Worm (Caenorhabditis elegans): ENCODE results near the gene tbb-4.
"Not testable (repeated sequence)": the region's sequence is repeated elsewhere in the genome, so short reads cannot be mapped to it uniquely, and the experiment has no call there.

tbb-4 gene

DNA sequence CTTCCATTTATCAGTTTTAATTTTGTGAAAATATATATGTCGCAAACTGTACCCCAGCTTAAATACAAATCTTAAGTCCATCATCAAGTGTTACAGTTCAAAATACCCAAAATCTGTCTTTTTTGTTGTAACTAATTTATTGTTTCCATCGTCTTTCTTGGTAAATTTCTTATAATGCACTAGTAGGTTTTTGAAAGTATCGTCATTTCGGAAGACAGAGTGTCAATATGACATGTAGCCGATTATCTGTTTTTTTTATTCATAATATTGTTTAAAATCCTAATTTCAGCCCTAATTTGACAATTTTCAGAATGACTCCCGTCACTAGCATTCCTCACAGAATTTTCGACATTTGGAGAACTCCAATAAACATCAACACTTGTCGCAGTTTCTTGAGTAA lies 26.4 kb upstream of the tbb-4 start, which contains the start of gene ZK899.6:
Gene ZK899.6 (plus strand): TSS at position 301 of the 400 bp plus-strand sequence.
- TF ChIP-seq tbx-37 (GFP tag; conservative IDR thresholded peaks at IDR 0.05); ceh-13 (GFP tag; optimal IDR thresholded peaks at IDR 0.05); scrt-1 (GFP tag; IDR thresholded peaks at IDR 0.05): not testable (repeated sequence)

ce11 chrX:9460834-9461233 lies 24.1 kb upstream of the tbb-4 start, which contains the start of gene ZK899.5:
ZK899.5 (minus strand) TSS chrX:9460934.
- not testable (repeated sequence) for TF ChIP-seq tra-4 (tag; optimal IDR thresholded peaks at IDR 0.05); flt-1 (GFP tag; IDR thresholded peaks at IDR 0.05); aly-1 (tag; optimal IDR thresholded peaks at IDR 0.05)

- no peak for TF ChIP-seq tra-4 (tag; optimal IDR thresholded peaks at IDR 0.05)
- no peak for TF ChIP-seq flt-1 (GFP tag; IDR thresholded peaks at IDR 0.05)
- TF ChIP-seq hmg-4 (GFP tag; optimal IDR thresholded peaks at IDR 0.05) = no peak
- no peak for TF ChIP-seq pes-1 (GFP tag; IDR thresholded peaks at IDR 0.05)
- TF ChIP-seq tbx-37 (GFP tag; conservative IDR thresholded peaks at IDR 0.05) = no peak
Measured at ce11 chrX:9458142-9458541, 21.4 kb upstream of the tbb-4 start, which contains the start of gene tba-8. tba-8 (minus strand) TSS chrX:9458348.

ce11 chrX:9456579-9456978 lies 19.9 kb upstream of the tbb-4 start:
- TF ChIP-seq sea-1 (GFP tag; conservative IDR thresholded peaks at IDR 0.05) (no peak), F13C5.2 (tag; optimal IDR thresholded peaks at IDR 0.05) (no peak), ets-7 (tag; optimal IDR thresholded peaks at IDR 0.05) (no peak), pes-1 (GFP tag; IDR thresholded peaks at IDR 0.05) (no peak), B0310.2 (tag; optimal IDR thresholded peaks at IDR 0.05) (no peak), tra-4 (tag; optimal IDR thresholded peaks at IDR 0.05) (no peak), hmg-4 (GFP tag; optimal IDR thresholded peaks at IDR 0.05) (no peak), hmbx-1 (tag; optimal IDR thresholded peaks at IDR 0.05) (no peak), flt-1 (GFP tag; IDR thresholded peaks at IDR 0.05) (no peak), hnd-1 (tag; optimal IDR thresholded peaks at IDR 0.05) (no peak), scrt-1 (GFP tag; IDR thresholded peaks at IDR 0.05) (no peak), ceh-36 (tag; optimal IDR thresholded peaks at IDR 0.05) (no peak), tbx-11 (GFP tag; IDR thresholded peaks at IDR 0.05) (no peak), ceh-13 (GFP tag; optimal IDR thresholded peaks at IDR 0.05) (no peak), ama-1 (optimal IDR thresholded peaks at IDR 0.05) (no peak), aly-1 (tag; optimal IDR thresholded peaks at IDR 0.05) (no peak), tbx-37 (GFP tag; conservative IDR thresholded peaks at IDR 0.05) (no peak)

DNA sequence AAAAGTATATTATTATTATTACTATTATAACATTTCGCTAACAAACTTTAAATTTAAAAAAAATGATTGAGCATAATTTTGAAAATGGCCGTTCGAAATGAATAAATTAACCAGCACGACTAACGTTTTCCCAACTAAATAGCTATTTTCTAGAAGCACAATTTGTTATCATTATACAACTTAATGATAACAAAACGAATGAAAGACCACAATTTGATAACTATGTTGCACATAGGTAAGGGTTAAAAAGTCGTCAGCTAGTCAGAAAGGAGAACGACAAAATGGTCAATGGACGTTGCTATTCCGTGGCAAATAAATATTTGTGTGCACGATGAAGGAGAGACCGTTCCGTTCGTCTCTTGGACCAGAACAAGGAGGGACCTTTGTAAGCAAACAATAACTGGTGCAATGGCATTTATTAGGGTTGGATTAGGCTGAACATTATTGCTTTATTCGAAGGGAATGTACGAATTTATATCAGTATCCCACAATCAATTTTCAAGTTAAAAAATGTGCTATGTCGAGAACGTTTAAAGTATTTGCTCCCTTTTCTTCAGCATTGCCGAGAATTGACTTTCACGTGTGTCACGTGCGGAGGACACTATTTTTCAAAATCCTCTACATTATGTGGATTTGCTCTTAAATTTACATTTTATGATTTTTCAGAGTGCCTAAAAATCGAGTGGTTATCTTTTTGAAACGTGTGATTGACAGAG lies 15.9 kb upstream of the tbb-4 start, which contains the start of gene ZK899.3:
Gene ZK899.3 (plus strand): TSS at position 666 of the 716 bp plus-strand sequence.
- TF ChIP-seq tbx-37 (GFP tag; conservative IDR thresholded peaks at IDR 0.05) = no peak
- no peak for TF ChIP-seq F13C5.2 (tag; optimal IDR thresholded peaks at IDR 0.05)

ce11 chrX:9451944-9452453 lies 15.3 kb upstream of the tbb-4 start, which contains the start of gene ZK899.2:
ZK899.2 (minus strand) TSS chrX:9451994.
- TF ChIP-seq F13C5.2 (tag; optimal IDR thresholded peaks at IDR 0.05) (no peak), sea-1 (GFP tag; conservative IDR thresholded peaks at IDR 0.05) (no peak), aly-1 (tag; optimal IDR thresholded peaks at IDR 0.05) (no peak), tbx-11 (GFP tag; IDR thresholded peaks at IDR 0.05) (no peak), ets-7 (tag; optimal IDR thresholded peaks at IDR 0.05) (no peak), hmg-4 (GFP tag; optimal IDR thresholded peaks at IDR 0.05) (no peak), hmbx-1 (tag; optimal IDR thresholded peaks at IDR 0.05) (no peak), tra-4 (tag; optimal IDR thresholded peaks at IDR 0.05) (no peak), flt-1 (GFP tag; IDR thresholded peaks at IDR 0.05) (no peak), scrt-1 (GFP tag; IDR thresholded peaks at IDR 0.05) (no peak), B0310.2 (tag; optimal IDR thresholded peaks at IDR 0.05) (no peak), hnd-1 (tag; optimal IDR thresholded peaks at IDR 0.05) (no peak), tbx-37 (GFP tag; conservative IDR thresholded peaks at IDR 0.05) (no peak), ama-1 (optimal IDR thresholded peaks at IDR 0.05) (no peak), pes-1 (GFP tag; IDR thresholded peaks at IDR 0.05) (no peak), ceh-13 (GFP tag; optimal IDR thresholded peaks at IDR 0.05) (no peak), ceh-36 (tag; optimal IDR thresholded peaks at IDR 0.05) (no peak)

DNA sequence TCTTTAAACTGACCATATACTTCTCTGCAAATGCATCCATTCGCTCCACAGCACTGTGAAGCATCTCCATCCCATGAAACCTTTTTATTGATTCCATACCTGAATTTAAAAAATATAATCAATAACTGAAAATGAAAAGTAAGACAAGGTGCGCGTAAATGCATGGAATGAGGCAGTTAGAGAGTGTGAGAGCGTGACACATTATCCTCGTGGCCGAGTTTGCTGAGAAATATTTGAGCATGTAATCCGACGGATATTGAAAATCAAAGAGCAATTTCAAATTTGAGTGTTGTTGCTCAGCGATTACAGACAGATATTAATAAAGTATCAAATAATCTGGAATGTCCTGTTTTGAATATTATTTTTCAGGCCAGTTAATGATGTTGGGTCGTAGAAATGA lies 12.6 kb upstream of the tbb-4 start, which contains the start of gene ZK899.7:
Gene ZK899.7 (minus strand): TSS at position 101 of the 400 bp plus-strand sequence.
- TF ChIP-seq aly-1 (tag; optimal IDR thresholded peaks at IDR 0.05) = no peak
- no peak for TF ChIP-seq scrt-1 (GFP tag; IDR thresholded peaks at IDR 0.05)
- TF ChIP-seq tbx-11 (GFP tag; IDR thresholded peaks at IDR 0.05) = no peak
- TF ChIP-seq hnd-1 (tag; optimal IDR thresholded peaks at IDR 0.05) = no peak
- TF ChIP-seq hmbx-1 (tag; optimal IDR thresholded peaks at IDR 0.05) = no peak
- no peak for TF ChIP-seq tbx-37 (GFP tag; conservative IDR thresholded peaks at IDR 0.05)
- no peak for TF ChIP-seq sea-1 (GFP tag; conservative IDR thresholded peaks at IDR 0.05)
- TF ChIP-seq B0310.2 (tag; optimal IDR thresholded peaks at IDR 0.05) = no peak
- no peak for TF ChIP-seq ets-7 (tag; optimal IDR thresholded peaks at IDR 0.05)
- TF ChIP-seq tra-4 (tag; optimal IDR thresholded peaks at IDR 0.05) = no peak
- no peak for TF ChIP-seq F13C5.2 (tag; optimal IDR thresholded peaks at IDR 0.05)
- no peak for TF ChIP-seq hmg-4 (GFP tag; optimal IDR thresholded peaks at IDR 0.05)
- TF ChIP-seq ceh-36 (tag; optimal IDR thresholded peaks at IDR 0.05) = no peak
- TF ChIP-seq pes-1 (GFP tag; IDR thresholded peaks at IDR 0.05) = no peak
- TF ChIP-seq ama-1 (optimal IDR thresholded peaks at IDR 0.05) = no peak
- TF ChIP-seq flt-1 (GFP tag; IDR thresholded peaks at IDR 0.05) = no peak
- TF ChIP-seq ceh-13 (GFP tag; optimal IDR thresholded peaks at IDR 0.05) = no peak

Data from whole organism, early embryonic.